Worm (Caenorhabditis elegans) whole organism, late embryonic: ENCODE measurements around the gene prx-10.

Source experiments
- C08G9.2 ChIP-seq: sonication (generic microtip); optimal IDR thresholded peaks from 2 replicates; lab custom pipeline; 2016; ENCODE audit warnings: mild to moderate bottlenecking, missing genetic modification characterization, moderate library complexity, missing compliant biosample characterization
- K09A11.1 ChIP-seq: sonication (generic microtip); optimal IDR thresholded peaks from 2 replicates; lab custom pipeline; 2017; ENCODE audit warnings: antibody characterized with exemption, mild to moderate bottlenecking, missing genetic modification characterization, missing compliant biosample characterization; ENCODE audit not compliant: insufficient read depth
- Y22D7AL.16 ChIP-seq: sonication (generic microtip); optimal IDR thresholded peaks from 2 replicates; lab custom pipeline; 2016; ENCODE audit warnings: missing genetic modification characterization, missing compliant biosample characterization
- ceh-18 ChIP-seq: sonication (generic microtip); optimal IDR thresholded peaks from 2 replicates; lab custom pipeline; 2016; ENCODE audit warnings: missing genetic modification characterization, missing compliant biosample characterization
- ceh-2 ChIP-seq: sonication (generic microtip); optimal IDR thresholded peaks from 2 replicates; lab custom pipeline; 2016; ENCODE audit warnings: missing genotype, missing genetic modification characterization, missing compliant biosample characterization
- ceh-22 ChIP-seq: sonication (generic microtip); optimal IDR thresholded peaks from 2 replicates; lab custom pipeline; 2017; ENCODE audit warnings: missing biosample characterization, missing genetic modification characterization
- ceh-24 ChIP-seq: sonication (generic microtip); optimal IDR thresholded peaks from 2 replicates; lab custom pipeline; 2016; ENCODE audit warnings: mild to moderate bottlenecking, missing genetic modification characterization, missing compliant biosample characterization
- ceh-31 ChIP-seq: sonication (generic microtip); optimal IDR thresholded peaks from 2 replicates; lab custom pipeline; 2016; ENCODE audit warnings: missing genetic modification characterization, missing compliant biosample characterization
- ceh-34 ChIP-seq: sonication (generic microtip); optimal IDR thresholded peaks from 2 replicates; lab custom pipeline; 2016; ENCODE audit warnings: mild to moderate bottlenecking, missing genetic modification characterization, missing compliant biosample characterization
- ceh-48 ChIP-seq: sonication (generic microtip); optimal IDR thresholded peaks from 2 replicates; lab custom pipeline; 2016; ENCODE audit warnings: missing genetic modification characterization, inconsistent platforms, missing compliant biosample characterization
- dmd-4 ChIP-seq: sonication (generic microtip); optimal IDR thresholded peaks from 2 replicates; lab custom pipeline; 2016; ENCODE audit warnings: borderline replicate concordance, missing genetic modification characterization, missing compliant biosample characterization
- dve-1 ChIP-seq: sonication (generic microtip); optimal IDR thresholded peaks from 2 replicates; lab custom pipeline; 2017; ENCODE audit warnings: antibody characterized with exemption, mild to moderate bottlenecking, missing genetic modification characterization, missing compliant biosample characterization
- fkh-6 ChIP-seq: sonication (generic microtip); optimal IDR thresholded peaks from 2 replicates; lab custom pipeline; 2016; ENCODE audit warnings: missing genetic modification characterization, missing compliant biosample characterization
- gmeb-2 ChIP-seq: sonication (generic microtip); optimal IDR thresholded peaks from 2 replicates; lab custom pipeline; 2016; ENCODE audit warnings: missing genetic modification characterization, inconsistent platforms, missing compliant biosample characterization
- hlh-8 ChIP-seq: sonication (generic microtip); optimal IDR thresholded peaks from 2 replicates; lab custom pipeline; 2016; ENCODE audit warnings: missing genotype, missing genetic modification characterization, missing compliant biosample characterization
- lim-6 ChIP-seq: sonication (generic microtip); optimal IDR thresholded peaks from 2 replicates; lab custom pipeline; 2016; ENCODE audit warnings: missing genetic modification characterization, missing compliant biosample characterization
- mec-3 ChIP-seq: sonication (generic microtip); optimal IDR thresholded peaks from 2 replicates; lab custom pipeline; 2016; ENCODE audit warnings: borderline replicate concordance, missing genetic modification characterization, missing compliant biosample characterization
- nhr-232 ChIP-seq: sonication (generic microtip); optimal IDR thresholded peaks from 2 replicates; lab custom pipeline; 2016; ENCODE audit warnings: missing genetic modification characterization, missing compliant biosample characterization
- npax-4 ChIP-seq: sonication (generic microtip); optimal IDR thresholded peaks from 2 replicates; lab custom pipeline; 2016; ENCODE audit warnings: missing genetic modification characterization, missing compliant biosample characterization
- pros-1 ChIP-seq: fragments of 150-350 bp; optimal IDR thresholded peaks from 2 replicates; lab custom pipeline; 2014; ENCODE audit warnings: missing biosample characterization, missing genetic modification reagents, missing genetic modification characterization
- sdc-2 ChIP-seq: sonication (generic microtip); optimal IDR thresholded peaks from 2 replicates; lab custom pipeline; 2016; ENCODE audit warnings: missing genotype, missing genetic modification characterization, missing compliant biosample characterization
- sox-4 ChIP-seq: sonication (generic microtip); optimal IDR thresholded peaks from 2 replicates; lab custom pipeline; 2017; ENCODE audit warnings: mild to moderate bottlenecking, missing genetic modification characterization, inconsistent platforms, missing compliant biosample characterization
- ttx-3 ChIP-seq: sonication (generic microtip); optimal IDR thresholded peaks from 2 replicates; lab custom pipeline; 2016; ENCODE audit warnings: missing genetic modification reagents, missing genetic modification characterization, missing compliant biosample characterization
- unc-3 ChIP-seq, 2 experiments: fragments of 200-800 bp in 1 of 2; sonication (Bioruptor generic) in 1 of 2; sonication (generic microtip) in 1 of 2; conservative IDR thresholded peaks in 1 of 2; optimal IDR thresholded peaks in 1 of 2; 2 replicates each; pipeline versions ENCODE4 v1.3.6 to Lab custom; 2016 to 2022; ENCODE audit warnings: missing compliant biosample characterization in 2 of 2, missing genetic modification characterization in 2 of 2, missing genetic modification reagents in 1 of 2
- unc-42 ChIP-seq: sonication (generic microtip); optimal IDR thresholded peaks from 2 replicates; lab custom pipeline; 2016; ENCODE audit warnings: missing genotype, missing genetic modification characterization, missing compliant biosample characterization
- zip-5 ChIP-seq: sonication (generic microtip); optimal IDR thresholded peaks from 2 replicates; lab custom pipeline; 2016; ENCODE audit warnings: missing genetic modification characterization, missing compliant biosample characterization
- ztf-16 ChIP-seq: sonication (generic microtip); optimal IDR thresholded peaks from 2 replicates; lab custom pipeline; 2017; ENCODE audit warnings: missing genetic modification characterization, missing compliant biosample characterization

The prx-10 gene

ce11 chrIII:5285484-5285883 lies 49.3 kb downstream of the prx-10 start:
- TF ChIP-seq zip-5 (tag; lab: Kevin White, UChicago) (no peak), Y22D7AL.16 (tag; lab: Kevin White, UChicago) (no peak), ceh-2 (no peak), unc-42 (tag; lab: Kevin White, UChicago) (no peak), dve-1 (tag; lab: Kevin White, UChicago) (no peak), mec-3 (tag; lab: Kevin White, UChicago) (no peak), ceh-24 (tag; lab: Kevin White, UChicago) (no peak)

DNA sequence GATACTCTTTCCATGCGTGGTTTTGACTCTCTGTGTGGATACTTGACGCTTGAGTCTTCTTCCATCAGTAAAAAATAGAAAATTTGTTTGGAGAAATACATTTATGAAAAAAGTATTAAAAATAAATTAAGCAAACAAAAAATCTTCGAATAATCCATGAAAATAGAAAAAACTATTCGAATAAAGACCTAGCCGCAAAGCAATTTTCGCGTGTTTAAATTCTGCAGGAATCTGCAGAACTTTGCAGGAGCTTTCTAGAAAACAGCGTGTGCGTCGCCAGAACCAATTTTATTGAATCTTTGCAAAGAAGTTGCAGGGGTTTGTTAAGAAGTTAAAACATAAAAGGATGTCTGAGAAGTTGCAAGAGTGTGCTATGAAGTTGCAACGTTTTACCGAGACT lies 50.0 kb downstream of the prx-10 start, which contains the start of gene ZC395.11:
TSS of gene ZC395.11 (minus strand) at position 101 of the 400 bp plus-strand sequence.
- no peak for TF ChIP-seq C08G9.2 (tag; lab: Kevin White, UChicago)
- TF ChIP-seq ttx-3 (tag; lab: Kevin White, UChicago): no peak
- no peak for TF ChIP-seq unc-42 (tag; lab: Kevin White, UChicago)
- TF ChIP-seq npax-4: no peak
- no peak for TF ChIP-seq ceh-34 (tag; lab: Kevin White, UChicago)
- no peak for TF ChIP-seq gmeb-2
- no peak for TF ChIP-seq dve-1 (tag; lab: Kevin White, UChicago)
- TF ChIP-seq fkh-6: no peak
- no peak for TF ChIP-seq unc-3 (GFP tag; conservative IDR thresholded peaks at IDR 0.05; lab: Robert Waterston, UW)
- TF ChIP-seq unc-3 (tag; optimal IDR thresholded peaks at IDR 0.05; lab: Kevin White, UChicago): no peak
- TF ChIP-seq nhr-232 (tag; lab: Kevin White, UChicago): no peak
- no peak for TF ChIP-seq ceh-24 (tag; lab: Kevin White, UChicago)
- no peak for TF ChIP-seq pros-1 (tag; lab: Kevin White, UChicago)
- no peak for TF ChIP-seq sdc-2
- no peak for TF ChIP-seq ceh-22
- TF ChIP-seq K09A11.1 (tag; lab: Kevin White, UChicago): no peak
- no peak for TF ChIP-seq ceh-18
- TF ChIP-seq ceh-48 (tag; lab: Kevin White, UChicago): no peak
- TF ChIP-seq dmd-4 (tag; lab: Kevin White, UChicago): no peak
- no peak for TF ChIP-seq ceh-31 (tag; lab: Kevin White, UChicago)

DNA sequence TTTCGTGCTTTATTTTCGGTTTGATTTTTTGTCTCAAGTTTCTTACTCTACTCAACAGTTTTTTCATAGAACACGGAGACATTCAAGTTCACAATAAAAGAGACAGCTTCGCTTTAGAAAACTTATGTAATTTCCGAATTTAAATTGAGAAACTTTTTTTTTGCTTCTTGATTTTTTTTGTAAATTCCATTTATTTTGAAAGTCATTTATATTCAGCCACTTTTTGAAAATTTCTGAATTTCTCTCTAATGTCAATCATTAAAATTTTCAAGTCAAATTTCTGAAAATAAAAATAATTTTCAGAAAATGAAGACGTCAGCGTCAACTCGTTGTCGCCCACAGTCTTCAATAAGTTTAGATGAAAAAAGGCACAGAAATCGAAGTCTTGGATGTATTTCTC lies 51.7 kb downstream of the prx-10 start, which contains the start of gene T15B12.1:
TSS of gene T15B12.1 (plus strand) at position 301 of the 400 bp plus-strand sequence.
- TF ChIP-seq ceh-31 (tag; lab: Kevin White, UChicago) (no peak), hlh-8 (tag; lab: Kevin White, UChicago) (no peak), ztf-16 (tag; lab: Kevin White, UChicago) (no peak), sox-4 (tag; lab: Kevin White, UChicago) (no peak), lim-6 (tag; lab: Kevin White, UChicago) (no peak), K09A11.1 (tag; lab: Kevin White, UChicago) (no peak)
